Fruit fly (Drosophila melanogaster): Measurements from ENCODE around the gene mtsh.

Gene mtsh

dm6 chr2L:8290653-8291233 lies 29.0 kb downstream of the mtsh start (continued):
- TF ChIP-seq cyc (GFP tag; optimal IDR thresholded peaks at IDR 0.05) (peak; percentile 87), CG4318 (GFP tag; optimal IDR thresholded peaks at IDR 0.05) (peak; percentile 51), CG32006 (GFP tag; optimal IDR thresholded peaks at IDR 0.05) (peak; percentile 76), spab (GFP tag; optimal IDR thresholded peaks at IDR 0.05) (peak; percentile 74), esn (GFP tag; optimal IDR thresholded peaks at IDR 0.05) (peak; percentile 90), CG11762 (GFP tag; optimal IDR thresholded peaks at IDR 0.05; ENCODE audit: insufficient read depth) (peak; percentile 62), CG1621 (tag; optimal IDR thresholded peaks at IDR 0.05) (peak; percentile 74), CG7368 (GFP tag; optimal IDR thresholded peaks at IDR 0.05) (peak; percentile 73), fkh (GFP tag; optimal IDR thresholded peaks at IDR 0.05) (no peak), CG6163 (GFP tag; IDR thresholded peaks at IDR 0.05) (peak; percentile 95), CG6854 (GFP tag; optimal IDR thresholded peaks at IDR 0.05) (peak; percentile 78), CG15336 (GFP tag; IDR thresholded peaks at IDR 0.05) (peak; percentile 77), CG8632 (GFP tag; optimal IDR thresholded peaks at IDR 0.05) (peak; percentile 70), CG16779 (tag; optimal IDR thresholded peaks at IDR 0.05) (peak; percentile 46), CG31627 (GFP tag; optimal IDR thresholded peaks at IDR 0.05) (peak; percentile 90), CG9139 (GFP tag; optimal IDR thresholded peaks at IDR 0.05) (peak; percentile 74)

dm6 chr2L:8290092-8290424 lies 29.6 kb downstream of the mtsh start:
- TF ChIP-seq Gug (GFP tag; IDR thresholded peaks at IDR 0.05) (no peak), CG7368 (GFP tag; optimal IDR thresholded peaks at IDR 0.05) (no peak), Eip78C (GFP tag) (peak; percentile 35), CG16779 (tag; optimal IDR thresholded peaks at IDR 0.05) (no peak)

- no peak for TF ChIP-seq net (GFP tag; optimal IDR thresholded peaks at IDR 0.05)
- TF ChIP-seq Eip78C (GFP tag) = peak; percentile 54
- peak; percentile 76 for TF ChIP-seq svp (GFP tag)
- TF ChIP-seq fkh (GFP tag; optimal IDR thresholded peaks at IDR 0.05) = peak; percentile 73
Observed at dm6 chr2L:8289352-8290091, 30.2 kb downstream of the mtsh start.

- TF ChIP-seq Eip78C (GFP tag) (peak; percentile 42), CG32006 (GFP tag; optimal IDR thresholded peaks at IDR 0.05) (no peak)
Observed at dm6 chr2L:8288087-8288486, 31.6 kb downstream of the mtsh start.

dm6 chr2L:8286595-8286994 lies 33.1 kb downstream of the mtsh start:
- TF ChIP-seq OdsH (GFP tag; optimal IDR thresholded peaks at IDR 0.05) (no peak), Lpt (GFP tag; optimal IDR thresholded peaks at IDR 0.05) (no peak), Hr4 (GFP tag; optimal IDR thresholded peaks at IDR 0.05) (no peak), net (GFP tag; optimal IDR thresholded peaks at IDR 0.05) (peak; percentile 12), svp (GFP tag) (no peak), Ets21C (GFP tag; optimal IDR thresholded peaks at IDR 0.05) (no peak), Ets96B (tag; optimal IDR thresholded peaks at IDR 0.05) (no peak)

- TF ChIP-seq ss (GFP tag; optimal IDR thresholded peaks at IDR 0.05) = peak in 1 of 2 experiments; percentile 4
- TF ChIP-seq Hr4 (GFP tag; optimal IDR thresholded peaks at IDR 0.05) = peak; percentile 29
- no peak for TF ChIP-seq CG16779 (tag; optimal IDR thresholded peaks at IDR 0.05)
- TF ChIP-seq CG6163 (GFP tag; IDR thresholded peaks at IDR 0.05) = peak; percentile 52; the same call in 1 of the 3 replicates
- TF ChIP-seq CG10631 (GFP tag; optimal IDR thresholded peaks at IDR 0.05) = no peak
- no peak for TF ChIP-seq dsx (GFP tag; optimal IDR thresholded peaks at IDR 0.05; ENCODE audit: poor library complexity, severe bottlenecking)
- TF ChIP-seq Ets96B (tag; optimal IDR thresholded peaks at IDR 0.05) = no peak
- TF ChIP-seq pdm3 (GFP tag; optimal IDR thresholded peaks at IDR 0.05) = peak; percentile 4
- TF ChIP-seq spab (GFP tag; optimal IDR thresholded peaks at IDR 0.05) = no peak
- no peak for TF ChIP-seq Eip93F (GFP tag; optimal IDR thresholded peaks at IDR 0.05)
- no peak for TF ChIP-seq fd85E (GFP tag; optimal IDR thresholded peaks at IDR 0.05)
- TF ChIP-seq acj6 (GFP tag; optimal IDR thresholded peaks at IDR 0.05) = peak; percentile 13
- no peak for TF ChIP-seq CG8632 (GFP tag; optimal IDR thresholded peaks at IDR 0.05)
- TF ChIP-seq CG32006 (GFP tag; optimal IDR thresholded peaks at IDR 0.05) = peak; percentile 48
- TF ChIP-seq CG6276 (GFP tag; optimal IDR thresholded peaks at IDR 0.05) = peak; percentile 31
- peak; percentile 82 for TF ChIP-seq svp (GFP tag)
- no peak for TF ChIP-seq dac (GFP tag; optimal IDR thresholded peaks at IDR 0.05)
- TF ChIP-seq CG34406 (GFP tag; optimal IDR thresholded peaks at IDR 0.05) = peak; percentile 15
- no peak for TF ChIP-seq Sox15 (GFP tag; optimal IDR thresholded peaks at IDR 0.05)
- no peak for TF ChIP-seq cyc (GFP tag; optimal IDR thresholded peaks at IDR 0.05)
- peak; percentile 11 for TF ChIP-seq net (GFP tag; optimal IDR thresholded peaks at IDR 0.05)
- peak; percentile 32 for TF ChIP-seq achi (GFP tag; optimal IDR thresholded peaks at IDR 0.05)
Observed at dm6 chr2L:8284913-8285619, 34.6 kb downstream of the mtsh start.
